Fruit fly (Drosophila melanogaster) S2 (cell line): ENCODE results near the gene CG44174.

ENCODE experiments used
- CG8478 ChIP-seq: fragments of >200 bp; optimal IDR thresholded peaks from 2 replicates; lab custom pipeline; 2018
- CTCF ChIP-seq, 2 experiments: fragments of >200 bp; optimal IDR thresholded peaks; 2 replicates each; lab custom pipeline; 2018

- TF ChIP-seq CG8478 (lab: Kevin White, UChicago): no peak
- TF ChIP-seq CTCF (optimal IDR thresholded peaks at IDR 0.05; lab: Kevin White, UChicago): no peak
Observed at dm6 chr3R:19335482-19335881, 38.0 kb upstream of the CG44174 start.
